Fruit fly (Drosophila melanogaster) whole organism, prepupa: ENCODE measurements around the gene CG13625.

Experiments used
- Blimp-1 ChIP-seq: fragments of 200-800 bp; sonication (Bioruptor generic); optimal IDR thresholded peaks from 3 replicates; lab custom pipeline; 2017; ENCODE audit warnings: missing biosample characterization, missing genetic modification characterization, mild to moderate bottlenecking, moderate library complexity, missing genetic modification reagents
- CG10669 ChIP-seq: fragments of 200-800 bp; sonication (Bioruptor generic); optimal IDR thresholded peaks from 3 replicates; lab custom pipeline; 2018; ENCODE audit warnings: missing biosample characterization, mild to moderate bottlenecking, missing genetic modification characterization, moderate library complexity
- CG11294 ChIP-seq: fragments of 200-800 bp; sonication (Bioruptor generic); IDR thresholded peaks from 2 replicates; pipeline ENCODE4 v1.3.6; 2022; ENCODE audit warnings: missing biosample characterization, missing genetic modification characterization
- CG11762 ChIP-seq: fragments of 200-800 bp; sonication (Bioruptor generic); optimal IDR thresholded peaks from 3 replicates; lab custom pipeline; 2016; ENCODE audit warnings: missing biosample characterization, missing genetic modification characterization; ENCODE audit not compliant: insufficient read depth
- CG31627 ChIP-seq: fragments of 200-800 bp; sonication (Bioruptor generic); optimal IDR thresholded peaks from 3 replicates; lab custom pipeline; 2016; ENCODE audit warnings: missing biosample characterization, missing genetic modification characterization
- CG32006 ChIP-seq: fragments of 200-800 bp; sonication (Bioruptor generic); optimal IDR thresholded peaks from 3 replicates; lab custom pipeline; 2017; ENCODE audit warnings: missing biosample characterization, mild to moderate bottlenecking, missing genetic modification characterization
- CG34406 ChIP-seq: fragments of 200-800 bp; sonication (Bioruptor generic); optimal IDR thresholded peaks from 3 replicates; lab custom pipeline; 2016; ENCODE audit warnings: missing biosample characterization, missing genetic modification characterization
- CG3919 ChIP-seq: fragments of 200-800 bp; sonication (Bioruptor generic); optimal IDR thresholded peaks from 3 replicates; lab custom pipeline; 2016; ENCODE audit warnings: missing biosample characterization, missing genetic modification characterization
- CG6276 ChIP-seq: fragments of 200-800 bp; sonication (Bioruptor generic); optimal IDR thresholded peaks from 2 replicates; lab custom pipeline; 2017; ENCODE audit warnings: missing biosample characterization, mild to moderate bottlenecking, missing genetic modification characterization
- CG6808 ChIP-seq: fragments of 200-800 bp; sonication (Bioruptor generic); optimal IDR thresholded peaks from 3 replicates; lab custom pipeline; 2017; ENCODE audit warnings: missing biosample characterization, missing genetic modification characterization, mild to moderate bottlenecking, moderate library complexity, missing genetic modification reagents
- CG6854 ChIP-seq: fragments of 200-800 bp; sonication (Bioruptor generic); optimal IDR thresholded peaks from 2 replicates; lab custom pipeline; 2017; ENCODE audit warnings: missing biosample characterization, mild to moderate bottlenecking, missing genetic modification characterization
- CG7368 ChIP-seq: fragments of 200-800 bp; sonication (Bioruptor generic); optimal IDR thresholded peaks from 3 replicates; lab custom pipeline; 2016; ENCODE audit warnings: missing biosample characterization, missing genetic modification characterization
- CG8119 ChIP-seq: fragments of 200-800 bp; sonication (Bioruptor generic); IDR thresholded peaks from 3 replicates; pipeline ENCODE4 v1.3.6; 2022; ENCODE audit warnings: missing biosample characterization, missing genetic modification characterization
- CG8632 ChIP-seq: fragments of 200-800 bp; sonication (Bioruptor generic); optimal IDR thresholded peaks from 3 replicates; lab custom pipeline; 2016; ENCODE audit warnings: missing biosample characterization, missing genetic modification characterization
- CG9139 ChIP-seq: fragments of 200-800 bp; sonication (Bioruptor generic); optimal IDR thresholded peaks from 3 replicates; lab custom pipeline; 2017; ENCODE audit warnings: missing biosample characterization, mild to moderate bottlenecking, missing genetic modification characterization
- Eip78C ChIP-seq: fragments of 200-800 bp; sonication (Bioruptor generic); peaks from one replicate; lab custom pipeline; 2016; ENCODE audit warnings: missing biosample characterization, missing genetic modification characterization
- Ets21C ChIP-seq: fragments of 200-800 bp; sonication (Bioruptor generic); optimal IDR thresholded peaks from 3 replicates; lab custom pipeline; 2016; ENCODE audit warnings: missing biosample characterization, missing genetic modification characterization
- Ets96B ChIP-seq: fragments of 200-800 bp; optimal IDR thresholded peaks from 2 replicates; lab custom pipeline; 2019; ENCODE audit warnings: missing biosample characterization, mild to moderate bottlenecking, missing genetic modification characterization, moderate library complexity
- Hr4 ChIP-seq: fragments of 200-800 bp; sonication (Bioruptor generic); optimal IDR thresholded peaks from 3 replicates; lab custom pipeline; 2016; ENCODE audit warnings: missing biosample characterization, missing genetic modification characterization
- Lpt ChIP-seq: fragments of 200-800 bp; sonication (Bioruptor generic); optimal IDR thresholded peaks from 3 replicates; lab custom pipeline; 2016; ENCODE audit warnings: missing biosample characterization, missing genetic modification characterization
- Smox ChIP-seq: fragments of 200-800 bp; sonication (Bioruptor generic); optimal IDR thresholded peaks from 3 replicates; lab custom pipeline; 2016; ENCODE audit warnings: missing biosample characterization, missing genetic modification characterization
- Sox102F ChIP-seq: fragments of 200-800 bp; sonication (Bioruptor generic); optimal IDR thresholded peaks from 2 replicates; lab custom pipeline; 2016; ENCODE audit warnings: missing biosample characterization, mild to moderate bottlenecking, missing genetic modification characterization
- Sox14 ChIP-seq: fragments of 200-800 bp; sonication (Bioruptor generic); optimal IDR thresholded peaks from 3 replicates; lab custom pipeline; 2016; ENCODE audit warnings: missing biosample characterization, missing genetic modification characterization
- Sox15 ChIP-seq: fragments of 200-800 bp; sonication (Bioruptor generic); optimal IDR thresholded peaks from 3 replicates; lab custom pipeline; 2016; ENCODE audit warnings: missing biosample characterization, missing genetic modification characterization
- acj6 ChIP-seq: fragments of 200-800 bp; sonication (Bioruptor generic); optimal IDR thresholded peaks from 3 replicates; lab custom pipeline; 2016; ENCODE audit warnings: missing biosample characterization, missing genetic modification characterization
- cyc ChIP-seq: fragments of 200-800 bp; sonication (Bioruptor generic); optimal IDR thresholded peaks from 3 replicates; lab custom pipeline; 2016; ENCODE audit warnings: missing biosample characterization, missing genetic modification characterization
- dac ChIP-seq: fragments of 200-800 bp; sonication (Bioruptor generic); optimal IDR thresholded peaks from 2 replicates; lab custom pipeline; 2017; ENCODE audit warnings: missing biosample characterization, mild to moderate bottlenecking, missing genetic modification characterization
- dsx ChIP-seq: fragments of 200-800 bp; optimal IDR thresholded peaks from 3 replicates; lab custom pipeline; 2019; ENCODE audit warnings: missing biosample characterization, mild to moderate bottlenecking, missing genetic modification characterization, moderate library complexity; ENCODE audit not compliant: poor library complexity, severe bottlenecking
- eg ChIP-seq: fragments of 200-800 bp; sonication (Bioruptor generic); IDR thresholded peaks from 3 replicates; pipeline ENCODE4 v1.3.6; 2022; ENCODE audit warnings: missing biosample characterization, missing genetic modification characterization
- esn ChIP-seq: fragments of 200-800 bp; sonication (Bioruptor generic); optimal IDR thresholded peaks from 2 replicates; lab custom pipeline; 2016; ENCODE audit warnings: missing biosample characterization, mild to moderate bottlenecking, missing genetic modification characterization, moderate library complexity
- fd59A ChIP-seq: fragments of 200-800 bp; sonication (Bioruptor generic); optimal IDR thresholded peaks from 2 replicates; lab custom pipeline; 2017; ENCODE audit warnings: missing biosample characterization, mild to moderate bottlenecking, missing genetic modification characterization, missing genetic modification reagents
- fd85E ChIP-seq: fragments of 200-800 bp; sonication (Bioruptor generic); optimal IDR thresholded peaks from 3 replicates; lab custom pipeline; 2016; ENCODE audit warnings: missing biosample characterization, missing genetic modification characterization
- fkh ChIP-seq: fragments of 200-800 bp; sonication (Bioruptor generic); optimal IDR thresholded peaks from 3 replicates; lab custom pipeline; 2017; ENCODE audit warnings: missing biosample characterization, mild to moderate bottlenecking, missing genetic modification characterization, moderate library complexity
- lz ChIP-seq: fragments of 200-800 bp; sonication (Bioruptor generic); optimal IDR thresholded peaks from 3 replicates; lab custom pipeline; 2016; ENCODE audit warnings: missing biosample characterization, missing genetic modification characterization
- net ChIP-seq: fragments of 200-800 bp; sonication (Bioruptor generic); optimal IDR thresholded peaks from 3 replicates; lab custom pipeline; 2016; ENCODE audit warnings: missing biosample characterization, missing genetic modification characterization
- pdm3 ChIP-seq: fragments of 200-800 bp; sonication (Bioruptor generic); optimal IDR thresholded peaks from 3 replicates; lab custom pipeline; 2016; ENCODE audit warnings: missing biosample characterization, missing genetic modification characterization
- spab ChIP-seq: fragments of 200-800 bp; sonication (Bioruptor generic); optimal IDR thresholded peaks from 2 replicates; lab custom pipeline; 2017; ENCODE audit warnings: missing biosample characterization, mild to moderate bottlenecking, missing genetic modification characterization, missing genetic modification reagents
- ss ChIP-seq, 2 experiments: fragments of 200-800 bp; sonication (Bioruptor generic); optimal IDR thresholded peaks; 2 replicates in 1 of 2; 3 replicates in 1 of 2; lab custom pipeline; 2017 to 2018; ENCODE audit warnings: mild to moderate bottlenecking in 2 of 2, missing biosample characterization in 2 of 2, missing genetic modification characterization in 2 of 2, moderate library complexity in 1 of 2
- svp ChIP-seq: fragments of 200-800 bp; sonication (Bioruptor generic); peaks from one replicate; lab custom pipeline; 2016; ENCODE audit warnings: missing biosample characterization, missing genetic modification characterization
- topi ChIP-seq: fragments of 200-800 bp; sonication (Bioruptor generic); optimal IDR thresholded peaks from 3 replicates; lab custom pipeline; 2016; ENCODE audit warnings: missing biosample characterization, missing genetic modification characterization
- vri ChIP-seq: fragments of 200-800 bp; sonication (Bioruptor generic); optimal IDR thresholded peaks from 3 replicates; lab custom pipeline; 2016; ENCODE audit warnings: missing biosample characterization, mild to moderate bottlenecking, missing genetic modification characterization

Gene CG13625

DNA sequence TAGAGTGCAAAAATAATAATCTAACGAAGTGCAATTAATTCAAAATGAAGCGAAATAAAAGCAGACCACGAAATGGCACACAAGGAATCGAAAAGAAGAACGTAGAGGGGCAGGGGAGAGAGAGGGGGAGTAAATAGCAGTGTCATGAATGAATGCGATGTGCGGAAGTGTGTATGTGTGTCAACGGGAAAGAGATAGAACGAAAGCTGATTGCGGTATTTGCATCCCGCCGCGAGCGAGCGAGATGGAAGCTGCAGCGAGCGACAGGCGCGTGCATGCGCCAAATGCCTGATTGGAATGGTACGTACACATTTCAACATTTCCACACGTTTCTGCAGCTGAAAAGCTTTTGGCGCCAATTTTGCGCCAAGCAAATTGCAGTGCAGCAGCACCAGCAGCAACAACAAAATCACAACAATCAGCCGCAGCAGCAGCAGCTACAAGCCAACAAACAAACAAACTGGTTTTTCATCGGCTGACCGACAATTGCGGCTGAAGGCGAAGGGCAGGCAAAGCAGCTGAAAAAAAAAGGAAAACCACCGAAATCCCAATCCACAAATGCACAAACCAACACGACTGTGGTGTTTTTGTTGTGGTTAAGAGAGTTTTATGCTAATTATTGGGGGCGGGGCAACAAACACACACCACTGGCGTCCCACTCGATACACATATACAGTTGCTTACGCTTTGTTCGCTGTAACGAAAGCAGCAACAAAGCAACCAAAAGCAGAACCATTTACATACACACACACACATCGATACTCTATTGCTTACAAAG is 2.9 kb downstream of the CG13625 start (continued):
- TF ChIP-seq CG11762 (GFP tag; lab: Kevin White, UChicago): no peak
- TF ChIP-seq topi (GFP tag; lab: Kevin White, UChicago): no peak
- no peak for TF ChIP-seq lz (GFP tag; lab: Kevin White, UChicago)
- no peak for TF ChIP-seq CG9139 (GFP tag; lab: Kevin White, UChicago)
- TF ChIP-seq Eip78C: peak; percentile 65
- no peak for TF ChIP-seq Ets21C (GFP tag; lab: Kevin White, UChicago)
- TF ChIP-seq esn (GFP tag; lab: Kevin White, UChicago): no peak
- no peak for TF ChIP-seq CG8632 (GFP tag; lab: Kevin White, UChicago)
- TF ChIP-seq pdm3 (GFP tag; lab: Kevin White, UChicago): no peak
- no peak for TF ChIP-seq CG34406
- no peak for TF ChIP-seq dac (GFP tag; lab: Kevin White, UChicago)
- TF ChIP-seq Ets96B: no peak
- no peak for TF ChIP-seq Smox (GFP tag; lab: Kevin White, UChicago)
- no peak for TF ChIP-seq CG7368 (GFP tag; lab: Kevin White, UChicago)
- no peak for TF ChIP-seq net (GFP tag; lab: Kevin White, UChicago)
- no peak for TF ChIP-seq CG3919
- TF ChIP-seq CG6854 (GFP tag; lab: Kevin White, UChicago): peak; percentile 83
- no peak for TF ChIP-seq CG32006 (GFP tag; lab: Kevin White, UChicago)
- TF ChIP-seq eg (GFP tag; lab: Robert Waterston, UW): no peak
- no peak for TF ChIP-seq fd59A (GFP tag; lab: Kevin White, UChicago)
- TF ChIP-seq Sox14 (GFP tag; lab: Kevin White, UChicago): peak; percentile 72
- TF ChIP-seq CG10669 (GFP tag; lab: Kevin White, UChicago): no peak
- TF ChIP-seq CG6276 (GFP tag; lab: Kevin White, UChicago): no peak
- TF ChIP-seq CG6808 (GFP tag; lab: Kevin White, UChicago): no peak
- TF ChIP-seq fd85E (GFP tag; lab: Kevin White, UChicago): no peak
- TF ChIP-seq Lpt (GFP tag; lab: Kevin White, UChicago): peak; percentile 40
- TF ChIP-seq ss (GFP tag; optimal IDR thresholded peaks at IDR 0.05; lab: Kevin White, UChicago): peak; percentile 31 to 37

DNA sequence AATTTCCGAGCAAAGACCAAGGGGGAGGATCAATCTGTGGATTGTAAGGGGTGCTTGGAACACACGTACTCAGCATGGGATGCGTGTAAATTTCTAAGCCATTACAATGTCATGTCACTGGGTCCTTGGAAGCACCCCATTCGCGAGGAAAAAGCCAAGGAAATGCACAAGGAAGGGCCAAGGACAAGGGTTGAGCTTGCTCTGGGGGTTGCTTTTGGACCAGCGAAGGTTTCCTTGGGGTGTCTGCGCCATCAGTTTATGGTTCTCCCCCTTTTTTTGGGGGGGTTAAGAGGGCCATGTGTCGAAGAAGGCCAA is 4.0 kb downstream of the CG13625 start:
- no peak for TF ChIP-seq CG11294
- no peak for TF ChIP-seq dsx (GFP tag; lab: Kevin White, UChicago)
- TF ChIP-seq CG11762 (GFP tag; lab: Kevin White, UChicago): no peak
- TF ChIP-seq cyc (GFP tag; lab: Kevin White, UChicago): no peak
- TF ChIP-seq CG6276 (GFP tag; lab: Kevin White, UChicago): no peak
- no peak for TF ChIP-seq dac (GFP tag; lab: Kevin White, UChicago)
- TF ChIP-seq CG6854 (GFP tag; lab: Kevin White, UChicago): no peak
- no peak for TF ChIP-seq CG34406
- no peak for TF ChIP-seq CG9139 (GFP tag; lab: Kevin White, UChicago)
- TF ChIP-seq CG31627: no peak

DNA sequence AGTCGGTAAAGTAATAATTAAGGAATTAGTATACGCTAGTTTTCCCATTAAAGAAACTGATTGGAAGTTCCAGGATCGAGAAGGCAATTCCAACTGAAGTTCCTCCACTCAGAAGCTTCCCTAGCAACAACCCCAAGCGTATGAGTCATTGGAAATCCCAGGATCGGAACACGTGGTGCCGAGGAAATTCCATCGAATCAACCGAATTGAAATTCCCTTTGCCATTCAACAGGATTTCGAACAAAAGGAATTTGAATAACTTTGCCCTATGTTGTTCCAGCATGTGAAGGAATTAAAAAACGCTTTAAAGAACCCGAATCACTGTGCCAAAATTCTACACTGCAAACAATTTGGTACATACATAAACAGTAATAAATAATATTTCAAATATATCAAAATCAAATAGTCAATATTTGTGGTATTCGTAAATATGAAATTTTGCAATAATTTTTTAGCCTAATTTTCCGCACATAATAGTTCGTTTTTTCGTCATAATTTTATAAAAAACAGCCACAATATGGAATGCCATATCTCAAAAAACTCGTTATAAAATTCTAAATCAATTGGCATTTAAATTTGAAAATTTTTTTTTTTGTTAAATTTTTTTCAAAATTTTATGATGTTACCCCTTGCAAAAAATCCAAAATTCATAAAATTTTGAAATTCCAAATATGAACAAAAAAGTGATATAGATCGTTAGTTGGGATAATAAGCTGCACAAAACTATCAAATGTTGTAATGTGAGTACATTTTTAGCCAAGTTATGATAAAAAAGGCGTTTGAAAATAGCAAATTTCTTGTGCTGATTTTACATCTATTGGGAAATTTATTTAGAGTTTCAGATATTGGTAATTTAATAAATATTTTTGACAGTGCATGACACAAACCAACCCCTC is 4.6 kb downstream of the CG13625 start:
- TF ChIP-seq ss (GFP tag; optimal IDR thresholded peaks at IDR 0.05; lab: Kevin White, UChicago) (no peak), esn (GFP tag; lab: Kevin White, UChicago) (peak; percentile 44), acj6 (GFP tag; lab: Kevin White, UChicago) (no peak), CG8632 (GFP tag; lab: Kevin White, UChicago) (no peak), Sox15 (GFP tag; lab: Kevin White, UChicago) (no peak), svp (peak; percentile 56), CG7368 (GFP tag; lab: Kevin White, UChicago) (no peak), CG3919 (no peak), CG8119 (GFP tag; lab: Robert Waterston, UW) (no peak), vri (GFP tag; lab: Kevin White, UChicago) (no peak), spab (GFP tag; lab: Kevin White, UChicago) (no peak), CG6808 (GFP tag; lab: Kevin White, UChicago) (no peak), fkh (no peak), dac (GFP tag; lab: Kevin White, UChicago) (no peak), CG11762 (GFP tag; lab: Kevin White, UChicago) (no peak), CG6276 (GFP tag; lab: Kevin White, UChicago) (no peak), eg (GFP tag; lab: Robert Waterston, UW) (no peak), Smox (GFP tag; lab: Kevin White, UChicago) (peak; percentile 27), Blimp-1 (no peak), Hr4 (no peak), fd59A (GFP tag; lab: Kevin White, UChicago) (no peak), CG11294 (no peak), fd85E (GFP tag; lab: Kevin White, UChicago) (no peak), topi (GFP tag; lab: Kevin White, UChicago) (no peak), Ets21C (GFP tag; lab: Kevin White, UChicago) (no peak), CG9139 (GFP tag; lab: Kevin White, UChicago) (no peak), Sox102F (GFP tag; lab: Kevin White, UChicago) (no peak)
